Fruit fly (Drosophila melanogaster): ENCODE results near the gene Prx6a.

Prx6a gene

dm6 chr2L:2878188-2878587 is at the start of gene Prx6a, which contains the start of gene Sbat (continued):
- TF ChIP-seq CG6276 (GFP tag; optimal IDR thresholded peaks at IDR 0.05) (no peak), CG6808 (GFP tag; optimal IDR thresholded peaks at IDR 0.05) (peak; percentile 43), Hr38 (GFP tag; optimal IDR thresholded peaks at IDR 0.05) (no peak), fkh (GFP tag; optimal IDR thresholded peaks at IDR 0.05) (peak; percentile 94), CG16779 (tag; optimal IDR thresholded peaks at IDR 0.05) (no peak), CG9139 (GFP tag; optimal IDR thresholded peaks at IDR 0.05) (no peak), CG3032 (tag; optimal IDR thresholded peaks at IDR 0.05) (peak; percentile 76), CG8632 (GFP tag; optimal IDR thresholded peaks at IDR 0.05) (peak; percentile 22)

dm6 chr2L:2924266-2924801 is 46.3 kb upstream of the Prx6a start:
- TF ChIP-seq Sox102F (GFP tag; optimal IDR thresholded peaks at IDR 0.05): peak; percentile 83
- TF ChIP-seq Met (GFP tag; optimal IDR thresholded peaks at IDR 0.05): peak; percentile 59
- TF ChIP-seq esn (GFP tag; optimal IDR thresholded peaks at IDR 0.05): peak; percentile 69
- TF ChIP-seq CG7368 (GFP tag; optimal IDR thresholded peaks at IDR 0.05): peak; percentile 75
- TF ChIP-seq CG6163 (GFP tag; IDR thresholded peaks at IDR 0.05): peak; percentile 99
- peak; percentile 72 for TF ChIP-seq CG3919 (GFP tag; optimal IDR thresholded peaks at IDR 0.05)
- peak; percentile 93 for TF ChIP-seq Lpt (GFP tag; optimal IDR thresholded peaks at IDR 0.05)
- TF ChIP-seq Eip75B (GFP tag; optimal IDR thresholded peaks at IDR 0.05): peak; percentile 84
- peak; percentile 62 for TF ChIP-seq CG6792 (GFP tag; optimal IDR thresholded peaks at IDR 0.05)
- peak; percentile 98 for TF ChIP-seq CG6808 (GFP tag; optimal IDR thresholded peaks at IDR 0.05)
- peak; percentile 62; the same call in 1 of the 2 replicates for TF ChIP-seq CG11294 (GFP tag; IDR thresholded peaks at IDR 0.05)
- peak; percentile 85 for TF ChIP-seq Gug (GFP tag; IDR thresholded peaks at IDR 0.05)
- peak; percentile 84 for TF ChIP-seq svp (GFP tag)
- peak; percentile 38 for TF ChIP-seq fd85E (GFP tag; optimal IDR thresholded peaks at IDR 0.05)
- peak; percentile 63 for TF ChIP-seq acj6 (GFP tag; optimal IDR thresholded peaks at IDR 0.05)
- TF ChIP-seq Ets96B (tag; optimal IDR thresholded peaks at IDR 0.05): peak; percentile 88
- TF ChIP-seq pdm3 (GFP tag; optimal IDR thresholded peaks at IDR 0.05): peak; percentile 80
- TF ChIP-seq CG4318 (GFP tag; optimal IDR thresholded peaks at IDR 0.05): no peak
- peak; percentile 98 for TF ChIP-seq CG6276 (GFP tag; optimal IDR thresholded peaks at IDR 0.05)
- TF ChIP-seq lz (GFP tag; optimal IDR thresholded peaks at IDR 0.05): peak; percentile 26
- TF ChIP-seq dsx (GFP tag; optimal IDR thresholded peaks at IDR 0.05; ENCODE audit: poor library complexity, severe bottlenecking): peak; percentile 88
- no peak for TF ChIP-seq CG11902 (GFP tag; optimal IDR thresholded peaks at IDR 0.05)
- TF ChIP-seq CG8119 (GFP tag; IDR thresholded peaks at IDR 0.05): peak; percentile 99
- peak; percentile 5 for TF ChIP-seq Ets21C (GFP tag; optimal IDR thresholded peaks at IDR 0.05)
- peak; percentile 67 for TF ChIP-seq CG10631 (GFP tag; optimal IDR thresholded peaks at IDR 0.05)
- no peak for TF ChIP-seq Hr38 (GFP tag; optimal IDR thresholded peaks at IDR 0.05)
- peak; percentile 80 for TF ChIP-seq CG32006 (GFP tag; optimal IDR thresholded peaks at IDR 0.05)
- peak; percentile 95 for TF ChIP-seq vri (GFP tag; optimal IDR thresholded peaks at IDR 0.05)
- TF ChIP-seq Smox (GFP tag; optimal IDR thresholded peaks at IDR 0.05): peak; percentile 50
- TF ChIP-seq Eip78C (GFP tag): peak; percentile 91
- TF ChIP-seq CG3032 (tag; optimal IDR thresholded peaks at IDR 0.05): peak; percentile 84
- peak; percentile 97 for TF ChIP-seq spab (GFP tag; optimal IDR thresholded peaks at IDR 0.05)
- TF ChIP-seq CG1621 (tag; optimal IDR thresholded peaks at IDR 0.05): peak; percentile 92
- TF ChIP-seq fkh (GFP tag; optimal IDR thresholded peaks at IDR 0.05): peak; percentile 21
- peak; percentile 87 for TF ChIP-seq CG10669 (GFP tag; optimal IDR thresholded peaks at IDR 0.05)
- peak; percentile 1 for TF ChIP-seq cyc (GFP tag; optimal IDR thresholded peaks at IDR 0.05)
- TF ChIP-seq dac (GFP tag; optimal IDR thresholded peaks at IDR 0.05): peak; percentile 66
- peak; percentile 84 for TF ChIP-seq Eip93F (GFP tag; optimal IDR thresholded peaks at IDR 0.05)
- peak; percentile 84 for TF ChIP-seq achi (GFP tag; optimal IDR thresholded peaks at IDR 0.05)
- TF ChIP-seq CG31627 (GFP tag; optimal IDR thresholded peaks at IDR 0.05): no peak
- TF ChIP-seq Hr39 (GFP tag; optimal IDR thresholded peaks at IDR 0.05): no peak
- TF ChIP-seq CG15336 (GFP tag; IDR thresholded peaks at IDR 0.05): peak; percentile 98
- TF ChIP-seq CG16779 (tag; optimal IDR thresholded peaks at IDR 0.05): peak; percentile 98
- peak; percentile 82 for TF ChIP-seq CG34406 (GFP tag; optimal IDR thresholded peaks at IDR 0.05)
- peak; percentile 69 for TF ChIP-seq topi (GFP tag; optimal IDR thresholded peaks at IDR 0.05)
- TF ChIP-seq CG8632 (GFP tag; optimal IDR thresholded peaks at IDR 0.05): peak; percentile 85
- peak; percentile 72 for TF ChIP-seq fd59A (GFP tag; optimal IDR thresholded peaks at IDR 0.05)
- TF ChIP-seq OdsH (GFP tag; optimal IDR thresholded peaks at IDR 0.05): peak; percentile 78
